Worm (Caenorhabditis elegans): Measurements from ENCODE around the gene pals-26.
"Not testable (repeated sequence)": the region's sequence is repeated elsewhere in the genome, so short reads cannot be mapped to it uniquely, and the experiment has no call there.

ce11 chrIII:4369381-4369809 lies 5.6 kb upstream of the pals-26 start:
- TF ChIP-seq klf-2 (GFP tag; conservative IDR thresholded peaks at IDR 0.05) (0 out of 2 replicates have a peak, but pooled peaks have one; percentile 62), ztf-23 (GFP tag; IDR thresholded peaks at IDR 0.05) (peak; percentile 85), flt-1 (GFP tag; IDR thresholded peaks at IDR 0.05) (peak; percentile 93), tab-1 (GFP tag; IDR thresholded peaks at IDR 0.05) (peak; percentile 87)
- not testable (repeated sequence) for TF ChIP-seq med-1 (GFP tag; optimal IDR thresholded peaks at IDR 0.05; ENCODE audit: insufficient read depth)

All from whole organism, midembryonic.